Worm (Caenorhabditis elegans): ENCODE measurements around the gene nlp-35.

ce11 chrIV:9537500-9537899 is 18.8 kb upstream of the nlp-35 start:
- TF ChIP-seq ztf-23 (GFP tag; IDR thresholded peaks at IDR 0.05), result no peak
- no peak for TF ChIP-seq med-1 (GFP tag; optimal IDR thresholded peaks at IDR 0.05; ENCODE audit: insufficient read depth)

All from whole organism, midembryonic.